Worm (Caenorhabditis elegans) whole organism, early embryonic: ENCODE data around the gene K08E3.2.
A peak's percentile ranks its signal among the peaks of the same experiment; 100 is the strongest.

Source experiments
- aly-1 ChIP-seq: sonication (generic microtip); optimal IDR thresholded peaks from 2 replicates; lab custom pipeline; 2016; ENCODE audit warnings: missing genetic modification characterization, missing compliant biosample characterization
- ama-1 ChIP-seq: fragments of 150-350 bp; optimal IDR thresholded peaks from 2 replicates; lab custom pipeline; 2014
- ceh-36 ChIP-seq: sonication (generic microtip); optimal IDR thresholded peaks from 2 replicates; lab custom pipeline; 2016; ENCODE audit warnings: missing genetic modification characterization, inconsistent platforms, missing compliant biosample characterization
- flt-1 ChIP-seq: fragments of 200-800 bp; sonication (Bioruptor generic); IDR thresholded peaks from 2 replicates; pipeline ENCODE4 v1.3.6; 2022; ENCODE audit warnings: missing genetic modification characterization, missing compliant biosample characterization
- hmbx-1 ChIP-seq: sonication (generic microtip); optimal IDR thresholded peaks from 2 replicates; lab custom pipeline; 2016; ENCODE audit warnings: mild to moderate bottlenecking, missing genetic modification characterization, missing compliant biosample characterization
- hmg-4 ChIP-seq: fragments of 200-800 bp; sonication (Bioruptor generic); optimal IDR thresholded peaks from 2 replicates; lab custom pipeline; 2018; ENCODE audit warnings: mild to moderate bottlenecking, missing genetic modification characterization, missing compliant biosample characterization
- hnd-1 ChIP-seq: sonication (generic microtip); optimal IDR thresholded peaks from 2 replicates; lab custom pipeline; 2016; ENCODE audit warnings: missing genetic modification characterization, missing compliant biosample characterization
- scrt-1 ChIP-seq: fragments of 200-800 bp; sonication (Bioruptor generic); IDR thresholded peaks from 2 replicates; pipeline ENCODE4 v1.3.6; 2022; ENCODE audit warnings: missing genetic modification characterization, missing compliant biosample characterization
- sea-1 ChIP-seq: fragments of 200-800 bp; sonication (Bioruptor generic); conservative IDR thresholded peaks from 2 replicates; pipeline ENCODE4 v1.3.6; 2022; ENCODE audit warnings: missing genetic modification characterization, missing compliant biosample characterization
- tbx-37 ChIP-seq: fragments of 200-800 bp; sonication (Bioruptor generic); conservative IDR thresholded peaks from 2 replicates; pipeline ENCODE4 v1.3.6; 2022; ENCODE audit warnings: missing genetic modification reagents, missing genetic modification characterization, missing compliant biosample characterization

- no peak for TF ChIP-seq scrt-1 (GFP tag; lab: Robert Waterston, UW)
- TF ChIP-seq ama-1 (lab: Kevin White, UChicago) = no peak
- no peak for TF ChIP-seq tbx-37 (GFP tag; lab: Robert Waterston, UW)
- TF ChIP-seq aly-1 = no peak
- peak; percentile 27 for TF ChIP-seq ceh-36 (tag; lab: Kevin White, UChicago)
- no peak for TF ChIP-seq flt-1 (GFP tag; lab: Robert Waterston, UW)
- TF ChIP-seq sea-1 (GFP tag; lab: Robert Waterston, UW) = no peak
- TF ChIP-seq hnd-1 (tag; lab: Kevin White, UChicago) = no peak
- no peak for TF ChIP-seq hmbx-1 (tag; lab: Kevin White, UChicago)
- TF ChIP-seq hmg-4 (GFP tag; lab: Kevin White, UChicago) = peak; percentile 41
These were observed 31.8 kb upstream of the K08E3.2 start, which contains the start of gene pot-3 for ce11 chrIII:13780199-13780706.
